Fruit fly (Drosophila melanogaster): Measurements from ENCODE around the gene CG33673.
A peak's percentile ranks its signal among the peaks of the same experiment; 100 is the strongest.

CG33673 gene

dm6 chr2L:1938004-1938403 is 8.5 kb downstream of the CG33673 start (continued):
- no peak for TF ChIP-seq Deaf1 (tag; optimal IDR thresholded peaks at IDR 0.05)
- no peak for TF ChIP-seq CG13123 (GFP tag; optimal IDR thresholded peaks at IDR 0.05)

- no peak for TF ChIP-seq Pdp1 (GFP tag; optimal IDR thresholded peaks at IDR 0.05)
- TF ChIP-seq CG13894 (tag; optimal IDR thresholded peaks at IDR 0.05), result peak; percentile 22
- TF ChIP-seq sens (GFP tag), result peak; percentile 25
- no peak for TF ChIP-seq dmrt99B (tag; optimal IDR thresholded peaks at IDR 0.05)
- no peak for TF ChIP-seq tgo (GFP tag; IDR thresholded peaks at IDR 0.05)
- peak; percentile 57 for TF ChIP-seq CG12769 (tag; optimal IDR thresholded peaks at IDR 0.05)
- TF ChIP-seq Dll (GFP tag; IDR thresholded peaks at IDR 0.05; ENCODE audit: partially characterized antibody), result no peak
- peak; percentile 75 for TF ChIP-seq gsb-n (tag; optimal IDR thresholded peaks at IDR 0.05)
- TF ChIP-seq tup (GFP tag; optimal IDR thresholded peaks at IDR 0.05), result no peak
- TF ChIP-seq onecut (GFP tag; IDR thresholded peaks at IDR 0.05), result no peak
- no peak for TF ChIP-seq fd3F (GFP tag; optimal IDR thresholded peaks at IDR 0.05)
- peak; percentile 53; the same call in 1 of the 2 replicates for TF ChIP-seq vvl (GFP tag; IDR thresholded peaks at IDR 0.05)
- peak; percentile 87; the same call in 3 of the 4 replicates for TF ChIP-seq chinmo (GFP tag; IDR thresholded peaks at IDR 0.05; ENCODE audit: partially characterized antibody)
- no peak for TF ChIP-seq CG6254 (GFP tag; optimal IDR thresholded peaks at IDR 0.05)
- TF ChIP-seq Hand (GFP tag; optimal IDR thresholded peaks at IDR 0.05), result no peak
- no peak for TF ChIP-seq Opbp (GFP tag; IDR thresholded peaks at IDR 0.05; ENCODE audit: partially characterized antibody)
- TF ChIP-seq sd (tag; optimal IDR thresholded peaks at IDR 0.05), result peak; percentile 93
- peak; percentile 22; the same call in 1 of the 2 replicates for TF ChIP-seq CG13287 (GFP tag; IDR thresholded peaks at IDR 0.05; ENCODE audit: partially characterized antibody)
- TF ChIP-seq Awh (GFP tag; IDR thresholded peaks at IDR 0.05), result peak; percentile 72; the same call in 1 of the 2 replicates
- peak; percentile 30 for TF ChIP-seq CG10543 (GFP tag; optimal IDR thresholded peaks at IDR 0.05)
- TF ChIP-seq Nf-YB (GFP tag; optimal IDR thresholded peaks at IDR 0.05), result no peak
- no peak for TF ChIP-seq CG13123 (GFP tag; optimal IDR thresholded peaks at IDR 0.05)
- no peak for TF ChIP-seq zen (tag; optimal IDR thresholded peaks at IDR 0.05)
- peak; percentile 19; the same call in 1 of the 3 replicates for TF ChIP-seq row (GFP tag; IDR thresholded peaks at IDR 0.05)
Measured at dm6 chr2L:1930565-1931201, 15.8 kb downstream of the CG33673 start.

- TF ChIP-seq jumu (GFP tag; optimal IDR thresholded peaks at IDR 0.05), result no peak
- TF ChIP-seq CG17328 (GFP tag; IDR thresholded peaks at IDR 0.05), result no peak
- no peak for TF ChIP-seq CG3407 (GFP tag; optimal IDR thresholded peaks at IDR 0.05)
- peak in 1 of 2 experiments; percentile 65 for TF ChIP-seq Trl (optimal IDR thresholded peaks at IDR 0.05)
- TF ChIP-seq Trl (GFP tag; optimal IDR thresholded peaks at IDR 0.05), result no peak
- no peak for TF ChIP-seq CG16813 (GFP tag; IDR thresholded peaks at IDR 0.05; ENCODE audit: partially characterized antibody)
- peak; percentile 88 for TF ChIP-seq z (GFP tag; IDR thresholded peaks at IDR 0.05)
- no peak for TF ChIP-seq NFAT (GFP tag; IDR thresholded peaks at IDR 0.05)
- TF ChIP-seq CG14860 (GFP tag; IDR thresholded peaks at IDR 0.05; ENCODE audit: partially characterized antibody), result no peak
- no peak for TF ChIP-seq wdn (GFP tag; IDR thresholded peaks at IDR 0.05)
- TF ChIP-seq sd (tag; optimal IDR thresholded peaks at IDR 0.05), result peak; percentile 5
- TF ChIP-seq vvl (GFP tag; IDR thresholded peaks at IDR 0.05), result peak; percentile 39; the same call in 1 of the 2 replicates
- TF ChIP-seq CG13894 (tag; optimal IDR thresholded peaks at IDR 0.05), result peak; percentile 38
- no peak for TF ChIP-seq CG15514 (GFP tag; optimal IDR thresholded peaks at IDR 0.05)
- 0 out of 4 replicates have a peak, but pooled peaks have one; percentile 45 for TF ChIP-seq chinmo (GFP tag; IDR thresholded peaks at IDR 0.05; ENCODE audit: partially characterized antibody)
- TF ChIP-seq row (GFP tag; IDR thresholded peaks at IDR 0.05), result no peak
- TF ChIP-seq H2.0 (GFP tag; IDR thresholded peaks at IDR 0.05), result no peak
- no peak for TF ChIP-seq CG1647 (GFP tag; optimal IDR thresholded peaks at IDR 0.05)
- TF ChIP-seq Doc3 (GFP tag; IDR thresholded peaks at IDR 0.05; ENCODE audit: partially characterized antibody), result no peak
- peak; percentile 44 for TF ChIP-seq Med (GFP tag)
- no peak for TF ChIP-seq CG1603 (tag; optimal IDR thresholded peaks at IDR 0.05)
- TF ChIP-seq CG11456 (GFP tag; IDR thresholded peaks at IDR 0.05), result no peak
Measured at dm6 chr2L:1927406-1927805, 19.1 kb downstream of the CG33673 start.
